Fruit fly (Drosophila melanogaster): ENCODE results near the gene Upf2.

DNA sequence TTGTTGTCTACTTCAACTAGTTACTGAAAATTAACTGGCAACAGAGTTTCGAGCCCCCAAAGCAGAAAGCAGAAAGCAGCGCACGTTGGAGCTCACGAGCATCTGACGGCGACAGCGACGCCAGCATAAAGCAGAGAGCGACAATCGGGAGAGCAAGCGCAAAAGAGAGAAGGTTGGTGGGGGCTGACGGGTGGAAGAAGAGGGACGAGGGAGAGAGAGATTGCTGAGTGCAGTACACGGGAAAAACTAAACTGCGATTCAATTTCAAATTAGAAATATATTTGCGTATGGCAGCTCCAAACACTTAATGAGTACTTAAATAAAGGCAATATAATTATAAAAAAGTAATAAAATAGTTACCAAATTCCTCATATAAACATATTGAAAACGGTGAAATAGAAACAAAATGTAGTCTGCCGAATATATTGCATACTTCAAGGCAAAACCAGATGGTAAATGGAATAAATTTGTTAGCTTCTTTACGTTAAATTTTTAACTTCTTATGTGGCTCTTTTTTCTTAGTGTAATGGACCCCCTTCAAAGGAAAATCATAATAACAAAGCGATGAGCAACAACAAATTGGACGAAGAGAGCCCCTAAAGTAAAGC, 16.9 kb upstream of the Upf2 start:
- peak; percentile 95 for TF ChIP-seq CG32121 (GFP tag; IDR thresholded peaks at IDR 0.05)
- TF ChIP-seq CG13204 (GFP tag; optimal IDR thresholded peaks at IDR 0.05): peak; percentile 87
- peak; percentile 97 for TF ChIP-seq CG15710 (tag; optimal IDR thresholded peaks at IDR 0.05)

All from whole organism, pupa.